Worm (Caenorhabditis elegans): ENCODE measurements around the gene ZK816.1.

The ZK816.1 gene

ce11 chrX:3351526-3351925 lies at the start of gene ZK816.1:
Gene ZK816.1 (plus strand): TSS chrX:3351712.
- TF ChIP-seq dpl-1 (GFP tag; optimal IDR thresholded peaks at IDR 0.05) (no peak), rec-8 (tag; optimal IDR thresholded peaks at IDR 0.05) (no peak), let-607 (tag; optimal IDR thresholded peaks at IDR 0.05) (no peak), ztf-26 (tag; optimal IDR thresholded peaks at IDR 0.05) (no peak), madf-3 (GFP tag; IDR thresholded peaks at IDR 0.05) (no peak), ztf-3 (GFP tag; optimal IDR thresholded peaks at IDR 0.05) (no peak), F57C9.4 (tag; optimal IDR thresholded peaks at IDR 0.05) (no peak), dpff-1 (tag; optimal IDR thresholded peaks at IDR 0.05) (no peak), hmg-1.2 (GFP tag; IDR thresholded peaks at IDR 0.05) (no peak), C06A6.2 (GFP tag; conservative IDR thresholded peaks at IDR 0.05) (no peak), athp-1 (tag; optimal IDR thresholded peaks at IDR 0.05) (no peak), egl-44 (GFP tag; IDR thresholded peaks at IDR 0.05) (no peak), hlh-12 (tag; optimal IDR thresholded peaks at IDR 0.05) (no peak), cebp-1 (GFP tag; IDR thresholded peaks at IDR 0.05) (no peak), cebp-1 (tag; optimal IDR thresholded peaks at IDR 0.05) (no peak), ceh-58 (GFP tag; IDR thresholded peaks at IDR 0.05) (no peak)

ce11 chrX:3301770-3302169 lies 49.7 kb upstream of the ZK816.1 start, which contains the start of gene F11D5.5:
Gene F11D5.5 (plus strand): TSS chrX:3302070.
- no peak for TF ChIP-seq mxl-1 (tag; optimal IDR thresholded peaks at IDR 0.05)
- TF ChIP-seq hlh-26 (GFP tag; conservative IDR thresholded peaks at IDR 0.05): no peak
- TF ChIP-seq F33H1.4 (GFP tag; IDR thresholded peaks at IDR 0.05): no peak
- TF ChIP-seq hmg-20 (GFP tag; IDR thresholded peaks at IDR 0.05): no peak
- TF ChIP-seq cebp-1 (GFP tag; IDR thresholded peaks at IDR 0.05): no peak
- TF ChIP-seq cebp-1 (tag; optimal IDR thresholded peaks at IDR 0.05): no peak
- no peak for TF ChIP-seq ztf-22 (GFP tag; optimal IDR thresholded peaks at IDR 0.05)
- no peak for TF ChIP-seq F49E8.2 (tag; optimal IDR thresholded peaks at IDR 0.05; ENCODE audit: insufficient read depth)

- TF ChIP-seq F23B12.7 (tag; optimal IDR thresholded peaks at IDR 0.05; ENCODE audit: insufficient read depth): no peak
- TF ChIP-seq ekl-4 (GFP tag; IDR thresholded peaks at IDR 0.05): no peak
These were observed 47.4 kb upstream of the ZK816.1 start, which contains the start of gene F11D5.7 for ce11 chrX:3304068-3304467. Gene F11D5.7 (plus strand): TSS chrX:3304368.

DNA sequence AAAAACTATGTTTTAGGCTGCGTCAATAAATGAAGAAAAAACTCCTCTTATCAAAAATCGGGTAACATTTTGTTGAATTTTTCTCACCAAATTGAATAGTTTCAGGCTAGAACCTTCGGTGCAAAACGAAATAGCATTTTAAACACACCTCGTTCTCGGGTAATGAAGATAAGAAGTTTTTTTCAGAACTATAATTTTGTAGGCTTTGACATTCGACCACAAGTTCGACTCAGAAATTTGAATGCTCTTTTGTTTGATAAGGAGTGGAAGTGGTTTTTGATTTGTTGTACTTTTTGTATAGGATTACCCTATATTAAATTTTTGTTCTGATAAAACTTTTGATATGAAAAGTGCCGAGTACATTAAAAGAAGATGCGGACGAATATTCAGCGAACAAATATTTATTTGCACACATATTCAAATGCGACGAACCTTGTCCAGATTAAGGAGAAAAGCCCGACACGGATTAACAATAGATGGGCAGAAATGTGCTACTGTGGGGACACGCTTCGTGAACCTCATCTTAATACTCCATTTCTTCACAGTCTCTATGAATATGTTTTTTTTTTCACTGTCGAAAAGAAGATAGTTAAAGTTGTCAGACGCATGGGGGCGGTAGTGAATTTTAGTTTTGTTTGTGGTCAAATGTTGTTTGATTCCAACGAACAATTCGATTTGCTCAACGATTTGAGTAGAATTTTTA lies 44.8 kb upstream of the ZK816.1 start:
- TF ChIP-seq nhr-80 (tag; optimal IDR thresholded peaks at IDR 0.05) (peak; percentile 93), snpc-1.3 (tag; optimal IDR thresholded peaks at IDR 0.05; ENCODE audit: insufficient read depth) (no peak), Y79H2A.3 (GFP tag; conservative IDR thresholded peaks at IDR 0.05) (no peak), ztf-18 (tag; optimal IDR thresholded peaks at IDR 0.05) (no peak)

DNA sequence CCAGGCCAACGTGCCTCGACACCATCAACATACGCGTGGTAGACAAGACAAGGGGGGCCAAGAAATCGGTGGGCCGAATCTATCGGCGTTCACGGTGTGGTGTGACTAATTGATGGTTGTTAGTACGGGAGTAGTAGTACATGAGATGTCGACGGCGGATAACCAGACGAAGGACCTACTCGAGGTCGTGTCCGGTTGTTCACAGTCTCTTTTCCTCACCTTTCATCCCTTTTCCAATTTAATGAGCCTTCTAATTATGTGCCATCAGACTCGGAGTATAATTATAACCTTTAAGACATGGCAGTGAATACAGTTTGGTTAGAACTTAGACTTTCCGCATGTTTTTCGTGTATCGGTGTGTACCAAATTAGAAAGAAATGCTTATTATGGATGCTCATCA lies 40.8 kb upstream of the ZK816.1 start:
- TF ChIP-seq lin-54 (GFP tag; optimal IDR thresholded peaks at IDR 0.05) (no peak), Y56A3A.18 (GFP tag; IDR thresholded peaks at IDR 0.05) (no peak), efl-1 (GFP tag; optimal IDR thresholded peaks at IDR 0.05) (no peak), rpc-1 (optimal IDR thresholded peaks at IDR 0.05) (no peak), rpc-1 (tag; optimal IDR thresholded peaks at IDR 0.05) (no peak)
